Fruit fly (Drosophila melanogaster) whole organism, embryonic: ENCODE results near the gene Srp14.

Experiments used
- Adf1 ChIP-seq: fragments of 200-800 bp; sonication (Bioruptor generic); IDR thresholded peaks from 2 replicates; pipeline ENCODE4 v1.3.6; 2022; ENCODE audit warnings: missing biosample characterization, missing genetic modification characterization
- CG10209 ChIP-seq: fragments of 200-800 bp; sonication (Bioruptor generic); optimal IDR thresholded peaks from 3 replicates; lab custom pipeline; 2017; ENCODE audit warnings: missing biosample characterization, mild to moderate bottlenecking, missing genetic modification characterization, missing genetic modification reagents
- CG10366 ChIP-seq: fragments of 200-800 bp; sonication (Bioruptor generic); IDR thresholded peaks from 2 replicates; pipeline ENCODE4 v1.3.6; 2022; ENCODE audit warnings: missing biosample characterization, missing genetic modification characterization
- CG10979 ChIP-seq: fragments of 200-800 bp; sonication (Bioruptor generic); optimal IDR thresholded peaks from 2 replicates; lab custom pipeline; 2018; ENCODE audit warnings: missing biosample characterization, mild to moderate bottlenecking, missing genetic modification characterization, moderate library complexity
- CG11504 ChIP-seq: fragments of 200-800 bp; sonication (Bioruptor generic); optimal IDR thresholded peaks from 3 replicates; lab custom pipeline; 2019; ENCODE audit warnings: missing biosample characterization, mild to moderate bottlenecking, missing genetic modification characterization, moderate library complexity
- CG14860 ChIP-seq: fragments of 200-800 bp; sonication (Bioruptor generic); IDR thresholded peaks from 3 replicates; pipeline ENCODE4 v1.3.6; 2022; ENCODE audit warnings: missing biosample characterization, missing genetic modification characterization; ENCODE audit not compliant: partially characterized antibody
- CG16815 ChIP-seq: fragments of 200-800 bp; sonication (Bioruptor generic); optimal IDR thresholded peaks from 3 replicates; lab custom pipeline; 2017; ENCODE audit warnings: missing biosample characterization, mild to moderate bottlenecking, missing genetic modification characterization
- CG16863 ChIP-seq: fragments of 200-800 bp; sonication (Bioruptor generic); optimal IDR thresholded peaks from 3 replicates; lab custom pipeline; 2016; ENCODE audit warnings: missing biosample characterization, missing genetic modification characterization
- CG17568 ChIP-seq: fragments of 200-800 bp; sonication (Bioruptor generic); optimal IDR thresholded peaks from 2 replicates; lab custom pipeline; 2018; ENCODE audit warnings: missing biosample characterization, mild to moderate bottlenecking, missing genetic modification characterization, moderate library complexity
- CG32532 ChIP-seq: fragments of 200-800 bp; sonication (Bioruptor generic); IDR thresholded peaks from 2 replicates; pipeline ENCODE4 v1.3.6; 2022; ENCODE audit warnings: missing biosample characterization, missing genetic modification characterization
- CG3995 ChIP-seq: fragments of 200-800 bp; sonication (Bioruptor generic); optimal IDR thresholded peaks from 3 replicates; lab custom pipeline; 2016; ENCODE audit warnings: missing biosample characterization, missing genetic modification characterization
- CG4424 ChIP-seq: fragments of 200-800 bp; sonication (Bioruptor generic); optimal IDR thresholded peaks from 3 replicates; lab custom pipeline; 2016; ENCODE audit warnings: missing biosample characterization, missing genetic modification characterization
- CG8281 ChIP-seq: fragments of 200-800 bp; sonication (Bioruptor generic); optimal IDR thresholded peaks from 2 replicates; lab custom pipeline; 2018; ENCODE audit warnings: missing biosample characterization, mild to moderate bottlenecking, missing genetic modification characterization, moderate library complexity
- CG9215 ChIP-seq: fragments of 200-800 bp; sonication (Bioruptor generic); IDR thresholded peaks from 2 replicates; pipeline ENCODE4 v1.3.6; 2022; ENCODE audit warnings: missing biosample characterization, missing genetic modification characterization
- D ChIP-seq, 2 experiments: fragments of 200-800 bp in 1 of 2; fragments of >200 bp in 1 of 2; sonication (Bioruptor generic) in 1 of 2; optimal IDR thresholded peaks; 2 replicates in 1 of 2; 3 replicates in 1 of 2; lab custom pipeline; 2017; ENCODE audit warnings: mild to moderate bottlenecking in 1 of 2, missing biosample characterization in 1 of 2, missing genetic modification characterization in 1 of 2, missing genetic modification reagents in 1 of 2
- Dbx ChIP-seq: fragments of 200-800 bp; sonication (Bioruptor generic); IDR thresholded peaks from 3 replicates; pipeline ENCODE4 v1.3.6; 2022; ENCODE audit warnings: missing biosample characterization, missing genetic modification characterization
- Deaf1 ChIP-seq: fragments of 200-800 bp; optimal IDR thresholded peaks from 3 replicates; lab custom pipeline; 2019; ENCODE audit warnings: missing biosample characterization, mild to moderate bottlenecking, missing genetic modification characterization, moderate library complexity
- Elba2 ChIP-seq: fragments of 200-800 bp; sonication (Bioruptor generic); optimal IDR thresholded peaks from 3 replicates; lab custom pipeline; 2016; ENCODE audit warnings: missing biosample characterization, missing genetic modification characterization
- H2.0 ChIP-seq: fragments of 200-800 bp; sonication (Bioruptor generic); IDR thresholded peaks from 2 replicates; pipeline ENCODE4 v1.3.6; 2022; ENCODE audit warnings: missing biosample characterization, missing genetic modification characterization
- Hsf ChIP-seq: fragments of 200-800 bp; sonication (Bioruptor generic); optimal IDR thresholded peaks from 3 replicates; lab custom pipeline; 2016; ENCODE audit warnings: missing biosample characterization, missing genetic modification characterization
- Kr ChIP-seq: fragments of 200-800 bp; sonication (Bioruptor generic); optimal IDR thresholded peaks from 2 replicates; lab custom pipeline; 2017; ENCODE audit warnings: missing biosample characterization, mild to moderate bottlenecking, missing genetic modification characterization
- MBD-R2 ChIP-seq: fragments of 200-800 bp; sonication (Bioruptor generic); IDR thresholded peaks from 2 replicates; pipeline ENCODE4 v1.3.6; 2022; ENCODE audit warnings: missing biosample characterization, missing genetic modification characterization
- Opbp ChIP-seq: fragments of 200-800 bp; sonication (Bioruptor generic); IDR thresholded peaks from 3 replicates; pipeline ENCODE4 v1.3.6; 2022; ENCODE audit warnings: missing biosample characterization, missing genetic modification characterization; ENCODE audit not compliant: partially characterized antibody
- Side ChIP-seq: fragments of 200-800 bp; sonication (Bioruptor generic); optimal IDR thresholded peaks from 2 replicates; lab custom pipeline; 2016; ENCODE audit warnings: missing biosample characterization, missing genetic modification characterization
- Sox100B ChIP-seq: fragments of 200-800 bp; sonication (Bioruptor generic); optimal IDR thresholded peaks from 3 replicates; lab custom pipeline; 2018; ENCODE audit warnings: missing biosample characterization, mild to moderate bottlenecking, missing genetic modification characterization
- Ssrp ChIP-seq: fragments of 200-800 bp; sonication (Bioruptor generic); optimal IDR thresholded peaks from 2 replicates; lab custom pipeline; 2018; ENCODE audit warnings: missing biosample characterization, mild to moderate bottlenecking, missing genetic modification characterization, moderate library complexity
- amos ChIP-seq: fragments of 200-800 bp; sonication (Bioruptor generic); IDR thresholded peaks from 2 replicates; pipeline ENCODE4 v1.3.6; 2022; ENCODE audit warnings: missing biosample characterization, missing genetic modification characterization; ENCODE audit not compliant: partially characterized antibody
- bcd ChIP-seq: fragments of 200-800 bp; sonication (Bioruptor generic); optimal IDR thresholded peaks from 2 replicates; lab custom pipeline; 2017; ENCODE audit warnings: missing biosample characterization, mild to moderate bottlenecking, missing genetic modification characterization
- br ChIP-seq: fragments of >200 bp; optimal IDR thresholded peaks from 2 replicates; lab custom pipeline; 2017
- chinmo ChIP-seq: fragments of 200-800 bp; sonication (Bioruptor generic); IDR thresholded peaks from 4 replicates; pipeline ENCODE4 v1.3.6; 2022; ENCODE audit warnings: missing biosample characterization, missing genetic modification characterization; ENCODE audit not compliant: partially characterized antibody
- chm ChIP-seq: fragments of 200-800 bp; sonication (Bioruptor generic); IDR thresholded peaks from 2 replicates; pipeline ENCODE4 v1.3.6; 2022; ENCODE audit warnings: missing biosample characterization, missing genetic modification characterization
- ci ChIP-seq: fragments of 200-800 bp; sonication (Bioruptor generic); IDR thresholded peaks from 3 replicates; pipeline ENCODE4 v1.3.6; 2022; ENCODE audit warnings: missing biosample characterization, missing genetic modification characterization
- crol ChIP-seq: fragments of 200-800 bp; sonication (Bioruptor generic); IDR thresholded peaks from 2 replicates; pipeline ENCODE4 v1.3.6; 2022; ENCODE audit warnings: missing biosample characterization, missing genetic modification characterization
- danr ChIP-seq: fragments of 200-800 bp; sonication (Bioruptor generic); IDR thresholded peaks from 2 replicates; pipeline ENCODE4 v1.3.6; 2022; ENCODE audit warnings: missing biosample characterization, missing genetic modification characterization
- dati ChIP-seq: fragments of 200-800 bp; sonication (Bioruptor generic); IDR thresholded peaks from 2 replicates; pipeline ENCODE4 v1.3.6; 2022; ENCODE audit warnings: missing biosample characterization, missing genetic modification characterization
- fd64A ChIP-seq: fragments of 200-800 bp; sonication (Bioruptor generic); optimal IDR thresholded peaks from 3 replicates; lab custom pipeline; 2018; ENCODE audit warnings: missing biosample characterization, mild to moderate bottlenecking, missing genetic modification characterization
- gcm ChIP-seq: fragments of 200-800 bp; sonication (Bioruptor generic); optimal IDR thresholded peaks from 2 replicates; lab custom pipeline; 2019; ENCODE audit warnings: missing biosample characterization, mild to moderate bottlenecking, missing genetic modification characterization, moderate library complexity
- gsb-n ChIP-seq: fragments of 200-800 bp; sonication (Bioruptor generic); optimal IDR thresholded peaks from 3 replicates; lab custom pipeline; 2018; ENCODE audit warnings: missing biosample characterization, mild to moderate bottlenecking, missing genetic modification characterization
- ind ChIP-seq: fragments of 200-800 bp; sonication (Bioruptor generic); optimal IDR thresholded peaks from 3 replicates; lab custom pipeline; 2016; ENCODE audit warnings: missing biosample characterization, missing genetic modification characterization
- insv ChIP-seq, 2 experiments: fragments of 200-800 bp; sonication (Bioruptor generic); optimal IDR thresholded peaks; 3 replicates each; lab custom pipeline; 2016 to 2018; ENCODE audit warnings: missing biosample characterization in 2 of 2, missing genetic modification characterization in 2 of 2
- lilli ChIP-seq: fragments of 200-800 bp; sonication (Bioruptor generic); optimal IDR thresholded peaks from 3 replicates; lab custom pipeline; 2016; ENCODE audit warnings: missing biosample characterization, missing genetic modification characterization
- lola ChIP-seq, 3 experiments: fragments of >200 bp in 2 of 3; fragments of 200-800 bp in 1 of 3; sonication (Bioruptor generic) in 1 of 3; optimal IDR thresholded peaks; 2 replicates each; lab custom pipeline; 2017 to 2019; ENCODE audit warnings: missing biosample characterization in 3 of 3, missing genetic modification characterization in 3 of 3, mild to moderate bottlenecking in 1 of 3, moderate library complexity in 1 of 3
- maf-S ChIP-seq: fragments of 200-800 bp; sonication (Bioruptor generic); optimal IDR thresholded peaks from 2 replicates; lab custom pipeline; 2016; ENCODE audit warnings: missing biosample characterization, missing genetic modification characterization
- scrt ChIP-seq: fragments of 200-800 bp; sonication (Bioruptor generic); optimal IDR thresholded peaks from 2 replicates; lab custom pipeline; 2018; ENCODE audit warnings: missing biosample characterization, mild to moderate bottlenecking, missing genetic modification characterization, moderate library complexity
- slp2 ChIP-seq: fragments of 200-800 bp; sonication (Bioruptor generic); optimal IDR thresholded peaks from 2 replicates; lab custom pipeline; 2016; ENCODE audit warnings: missing biosample characterization, missing genetic modification characterization
- so ChIP-seq: fragments of 200-800 bp; sonication (Bioruptor generic); IDR thresholded peaks from 3 replicates; pipeline ENCODE4 v1.3.6; 2022; ENCODE audit warnings: missing biosample characterization, missing genetic modification characterization
- stwl ChIP-seq: fragments of 200-800 bp; sonication (Bioruptor generic); optimal IDR thresholded peaks from 3 replicates; lab custom pipeline; 2018; ENCODE audit warnings: missing biosample characterization, mild to moderate bottlenecking, missing genetic modification characterization, moderate library complexity

Srp14 gene

dm6 chr3R:20594194-20595144 lies 14.6 kb downstream of the Srp14 start (continued):
- TF ChIP-seq CG16863 (GFP tag; lab: Kevin White, UChicago) (no peak), CG10366 (GFP tag; lab: Robert Waterston, UW) (peak; percentile 71), br (lab: Kevin White, UChicago) (no peak), CG9215 (peak; percentile 66), Dbx (peak; percentile 65), CG10979 (peak; percentile 98), CG3995 (peak; percentile 22), Elba2 (GFP tag; lab: Kevin White, UChicago) (peak; percentile 23), Deaf1 (tag; lab: Kevin White, UChicago) (peak; percentile 75), danr (GFP tag; lab: Robert Waterston, UW) (peak; percentile 68), bcd (GFP tag; lab: Kevin White, UChicago) (peak; percentile 88), slp2 (GFP tag; lab: Kevin White, UChicago) (no peak), Opbp (no peak), stwl (tag; lab: Kevin White, UChicago) (peak; percentile 37), CG10209 (GFP tag; lab: Kevin White, UChicago) (peak; percentile 87), CG4424 (GFP tag; lab: Kevin White, UChicago) (peak; percentile 87), fd64A (GFP tag; lab: Kevin White, UChicago) (peak; percentile 23), Kr (peak; percentile 93), CG14860 (GFP tag; lab: Robert Waterston, UW) (no peak), lilli (peak; percentile 40), gcm (peak; percentile 96)

dm6 chr3R:20595145-20595812 lies 15.4 kb downstream of the Srp14 start:
- TF ChIP-seq chm = no peak
- TF ChIP-seq CG17568 (GFP tag; lab: Kevin White, UChicago) = no peak
- no peak for TF ChIP-seq maf-S (GFP tag; lab: Kevin White, UChicago)
- 0 out of 3 replicates have a peak, but pooled peaks have one; percentile 26 for TF ChIP-seq ci (GFP tag; lab: Robert Waterston, UW)
- no peak for TF ChIP-seq chinmo (GFP tag; lab: Robert Waterston, UW)
- TF ChIP-seq Sox100B = no peak
- TF ChIP-seq CG32532 (GFP tag; lab: Robert Waterston, UW) = peak; percentile 18; the same call in 1 of the 2 replicates
- TF ChIP-seq Adf1 = no peak
- no peak for TF ChIP-seq insv (GFP tag; optimal IDR thresholded peaks at IDR 0.05; lab: Kevin White, UChicago)
- no peak for TF ChIP-seq D (optimal IDR thresholded peaks at IDR 0.05; lab: Kevin White, UChicago)
- TF ChIP-seq D (GFP tag; optimal IDR thresholded peaks at IDR 0.05; lab: Kevin White, UChicago) = peak; percentile 43
- peak; percentile 20; the same call in 1 of the 2 replicates for TF ChIP-seq amos
- TF ChIP-seq CG8281 (tag; lab: Kevin White, UChicago) = peak; percentile 92
- TF ChIP-seq lola (GFP tag; optimal IDR thresholded peaks at IDR 0.05; lab: Kevin White, UChicago) = no peak
- TF ChIP-seq ind (GFP tag; lab: Kevin White, UChicago) = no peak
- peak; percentile 81 for TF ChIP-seq crol (GFP tag; lab: Robert Waterston, UW)
- no peak for TF ChIP-seq CG16815 (GFP tag; lab: Kevin White, UChicago)
- no peak for TF ChIP-seq gsb-n (tag; lab: Kevin White, UChicago)
- no peak for TF ChIP-seq H2.0
- TF ChIP-seq dati = 0 out of 2 replicates have a peak, but pooled peaks have one; percentile 13
- TF ChIP-seq Hsf (GFP tag; lab: Kevin White, UChicago) = no peak
- TF ChIP-seq Side (GFP tag; lab: Kevin White, UChicago) = no peak
- TF ChIP-seq CG10979 = peak; percentile 33
- TF ChIP-seq CG11504 = peak; percentile 12
- TF ChIP-seq scrt (GFP tag; lab: Kevin White, UChicago) = no peak
- no peak for TF ChIP-seq MBD-R2 (GFP tag; lab: Robert Waterston, UW)
- TF ChIP-seq so (GFP tag; lab: Robert Waterston, UW) = no peak
- TF ChIP-seq Ssrp (tag; lab: Kevin White, UChicago) = no peak
